Fruit fly (Drosophila melanogaster): ENCODE results near the gene bon.

bon gene

DNA sequence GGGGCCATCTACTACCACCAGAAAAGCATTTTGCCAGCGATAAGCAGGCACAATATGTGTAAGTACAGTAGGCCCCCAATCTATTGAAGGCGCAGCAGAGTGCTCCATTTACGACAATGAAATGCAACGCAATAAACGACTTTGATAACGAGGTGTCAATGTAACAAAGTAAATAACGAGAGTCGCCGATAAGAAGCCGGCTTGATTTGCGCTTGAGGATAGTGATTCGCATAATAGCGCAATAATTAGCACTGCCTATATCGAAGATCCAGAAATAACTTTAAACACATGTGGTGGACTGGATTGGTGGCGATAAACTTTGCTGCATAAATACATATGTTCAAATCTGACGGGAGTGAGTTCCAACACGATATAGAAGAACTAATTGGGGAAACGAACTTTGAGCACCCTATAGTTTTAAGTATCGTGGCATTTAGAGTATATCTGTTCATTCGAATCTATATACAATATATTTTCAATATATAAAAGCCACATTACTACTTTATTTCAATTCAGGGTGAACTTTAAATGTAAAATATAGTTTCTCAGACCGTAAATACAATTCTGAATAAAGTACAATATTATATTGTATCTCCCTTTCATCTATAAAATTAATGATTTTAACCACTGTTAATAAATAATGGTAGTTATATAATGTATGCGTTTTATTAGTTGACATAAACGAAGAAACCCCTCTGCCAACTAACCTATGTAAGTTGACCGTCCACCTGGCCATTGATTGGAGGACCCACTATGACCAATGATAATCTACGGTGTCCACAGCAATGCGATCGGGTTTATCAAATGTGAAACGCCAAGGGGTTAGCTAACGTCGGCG, 43.7 kb upstream of the bon start (continued):
- TF ChIP-seq fd59A (GFP tag; optimal IDR thresholded peaks at IDR 0.05): no peak
- no peak for TF ChIP-seq CG3032 (tag; optimal IDR thresholded peaks at IDR 0.05)

DNA sequence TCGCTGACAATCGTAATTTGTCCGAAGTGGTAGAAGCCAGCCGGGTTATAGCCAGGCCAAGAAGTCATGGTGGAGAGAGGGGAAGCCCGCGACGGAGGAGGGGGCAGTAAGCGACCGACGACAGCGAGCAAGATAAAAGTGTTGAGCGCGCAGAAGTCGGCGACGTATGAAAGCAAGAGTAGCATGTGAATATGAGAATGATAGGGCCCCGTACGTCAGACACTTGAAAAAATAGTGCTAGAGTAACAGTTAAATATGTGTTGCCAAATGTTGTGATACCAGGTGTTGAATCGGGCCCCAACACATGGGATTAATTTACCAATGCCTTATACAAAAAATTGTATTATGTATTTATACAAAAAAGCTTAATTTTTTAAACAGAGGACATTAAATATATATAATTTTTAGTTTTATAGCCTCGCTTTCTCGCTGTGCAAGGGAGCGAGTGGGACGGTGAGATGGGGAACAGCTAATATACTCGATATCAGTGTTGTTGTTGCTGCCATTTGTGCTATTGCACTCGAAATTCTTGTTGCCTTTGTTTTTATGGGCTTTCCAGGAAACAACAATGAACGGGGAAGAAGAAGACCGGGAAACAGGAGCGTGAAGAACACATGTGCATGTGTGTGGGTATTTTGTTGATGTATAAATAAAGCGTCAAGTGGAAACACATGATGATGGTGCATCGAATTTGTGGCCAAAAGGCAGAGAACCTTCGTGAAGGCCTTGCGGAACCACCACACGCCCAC, 42.9 kb upstream of the bon start:
- TF ChIP-seq Sox15 (GFP tag; optimal IDR thresholded peaks at IDR 0.05) (peak; percentile 86), lz (GFP tag; optimal IDR thresholded peaks at IDR 0.05) (peak; percentile 71), Eip78C (GFP tag) (peak; percentile 94), salr (GFP tag; optimal IDR thresholded peaks at IDR 0.05) (peak; percentile 77 to 80), CG11294 (GFP tag; IDR thresholded peaks at IDR 0.05) (peak; percentile 71), cyc (GFP tag; optimal IDR thresholded peaks at IDR 0.05) (peak; percentile 78), Eip75B (GFP tag; optimal IDR thresholded peaks at IDR 0.05) (peak; percentile 84), CG8632 (GFP tag; optimal IDR thresholded peaks at IDR 0.05) (peak; percentile 89), Met (GFP tag; optimal IDR thresholded peaks at IDR 0.05) (peak; percentile 85), achi (GFP tag; optimal IDR thresholded peaks at IDR 0.05) (peak; percentile 91), Sox14 (GFP tag; optimal IDR thresholded peaks at IDR 0.05) (peak; percentile 75), CG6808 (GFP tag; optimal IDR thresholded peaks at IDR 0.05) (peak; percentile 85), CG3032 (tag; optimal IDR thresholded peaks at IDR 0.05) (peak; percentile 89), CG1621 (tag; optimal IDR thresholded peaks at IDR 0.05) (peak; percentile 81), vri (GFP tag; optimal IDR thresholded peaks at IDR 0.05) (peak; percentile 74), Lpt (GFP tag; optimal IDR thresholded peaks at IDR 0.05) (peak; percentile 80), CG9139 (GFP tag; optimal IDR thresholded peaks at IDR 0.05) (peak; percentile 74), ss (GFP tag; optimal IDR thresholded peaks at IDR 0.05) (peak; percentile 67 to 88), net (GFP tag; optimal IDR thresholded peaks at IDR 0.05) (peak; percentile 79), CG11902 (GFP tag; optimal IDR thresholded peaks at IDR 0.05) (peak; percentile 81), CG6792 (GFP tag; optimal IDR thresholded peaks at IDR 0.05) (peak; percentile 83), Blimp-1 (GFP tag; optimal IDR thresholded peaks at IDR 0.05) (peak; percentile 64), CG8319 (GFP tag; optimal IDR thresholded peaks at IDR 0.05) (peak; percentile 87), fd59A (GFP tag; optimal IDR thresholded peaks at IDR 0.05) (peak; percentile 85), Ets21C (GFP tag; optimal IDR thresholded peaks at IDR 0.05) (peak; percentile 30), OdsH (GFP tag; optimal IDR thresholded peaks at IDR 0.05) (peak; percentile 90), CG31627 (GFP tag; optimal IDR thresholded peaks at IDR 0.05) (peak; percentile 75), CG4318 (GFP tag; optimal IDR thresholded peaks at IDR 0.05) (peak; percentile 72), CG11762 (GFP tag; optimal IDR thresholded peaks at IDR 0.05; ENCODE audit: insufficient read depth) (peak; percentile 86), fd85E (GFP tag; optimal IDR thresholded peaks at IDR 0.05) (peak; percentile 65), Hr38 (GFP tag; optimal IDR thresholded peaks at IDR 0.05) (no peak), Ets96B (tag; optimal IDR thresholded peaks at IDR 0.05) (peak; percentile 91), CG32006 (GFP tag; optimal IDR thresholded peaks at IDR 0.05) (peak; percentile 90), CG3919 (GFP tag; optimal IDR thresholded peaks at IDR 0.05) (peak; percentile 92), Sox102F (GFP tag; optimal IDR thresholded peaks at IDR 0.05) (peak; percentile 71), CG10669 (GFP tag; optimal IDR thresholded peaks at IDR 0.05) (peak; percentile 87), dsx (GFP tag; optimal IDR thresholded peaks at IDR 0.05; ENCODE audit: poor library complexity, severe bottlenecking) (peak; percentile 84), pdm3 (GFP tag; optimal IDR thresholded peaks at IDR 0.05) (peak; percentile 84), esn (GFP tag; optimal IDR thresholded peaks at IDR 0.05) (peak; percentile 82), Gug (GFP tag; IDR thresholded peaks at IDR 0.05) (peak; percentile 72), svp (GFP tag) (peak; percentile 84), spab (GFP tag; optimal IDR thresholded peaks at IDR 0.05) (peak; percentile 78), CG6163 (GFP tag; IDR thresholded peaks at IDR 0.05) (peak; percentile 90), CG16779 (tag; optimal IDR thresholded peaks at IDR 0.05) (peak; percentile 49), acj6 (GFP tag; optimal IDR thresholded peaks at IDR 0.05) (peak; percentile 90), Hr4 (GFP tag; optimal IDR thresholded peaks at IDR 0.05) (peak; percentile 79)

Measured in whole organism, prepupa.